Fruit fly (Drosophila melanogaster): Measurements from ENCODE around the gene Glut3.
A peak's percentile ranks its signal among the peaks of the same experiment; 100 is the strongest.

The Glut3 gene

DNA sequence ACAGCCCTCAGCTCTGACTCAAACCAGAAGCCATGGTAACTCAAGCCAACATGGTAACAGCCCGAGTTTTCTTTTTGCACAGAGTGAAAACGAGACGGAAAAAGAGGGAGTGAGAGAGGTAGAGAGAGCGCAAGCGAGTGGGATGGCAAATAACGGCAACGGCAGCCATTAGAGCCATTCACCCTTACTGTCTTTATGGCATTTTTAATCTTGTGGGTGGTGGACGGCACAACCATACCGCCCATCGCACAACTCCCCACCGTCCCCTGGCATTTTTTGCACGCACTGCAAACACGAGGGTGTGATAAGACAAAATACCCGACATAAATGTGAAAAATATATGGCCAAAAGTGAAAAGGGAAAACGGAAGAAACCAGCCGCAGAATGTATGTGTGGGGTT is 27.6 kb downstream of the Glut3 start:
- TF ChIP-seq usp (GFP tag; optimal IDR thresholded peaks at IDR 0.05) (no peak), EcR (GFP tag; optimal IDR thresholded peaks at IDR 0.05) (no peak), psq (optimal IDR thresholded peaks at IDR 0.05) (no peak)

DNA sequence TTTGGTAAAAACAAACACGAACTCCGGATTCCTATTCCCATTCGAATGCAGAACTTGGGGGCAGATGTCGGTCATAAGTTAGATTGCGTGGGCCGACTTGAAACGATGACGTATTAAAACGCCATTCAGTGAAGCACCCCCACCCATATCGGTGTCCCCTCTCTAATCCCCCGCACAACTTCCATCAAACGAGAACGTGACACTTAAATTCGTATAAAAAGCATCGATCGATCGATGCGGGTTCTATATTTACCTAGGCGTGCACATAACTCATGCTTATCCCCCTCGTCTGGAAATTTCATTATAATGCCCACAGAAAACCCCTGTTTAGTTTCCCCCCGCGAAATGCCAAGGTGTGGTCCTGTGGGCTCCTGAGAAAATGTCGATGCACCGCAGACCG is 29.4 kb downstream of the Glut3 start:
- no peak for TF ChIP-seq psq (optimal IDR thresholded peaks at IDR 0.05)
- no peak for TF ChIP-seq Dll (optimal IDR thresholded peaks at IDR 0.05)
- no peak for TF ChIP-seq pan (optimal IDR thresholded peaks at IDR 0.05)
- TF ChIP-seq EcR (GFP tag; optimal IDR thresholded peaks at IDR 0.05), result no peak
- no peak for TF ChIP-seq CG8478 (optimal IDR thresholded peaks at IDR 0.05)
- TF ChIP-seq usp (GFP tag; optimal IDR thresholded peaks at IDR 0.05), result no peak

- no peak for TF ChIP-seq usp (GFP tag; optimal IDR thresholded peaks at IDR 0.05)
- TF ChIP-seq EcR (GFP tag; optimal IDR thresholded peaks at IDR 0.05), result no peak
- TF ChIP-seq Dll (optimal IDR thresholded peaks at IDR 0.05), result no peak
- no peak for TF ChIP-seq psq (optimal IDR thresholded peaks at IDR 0.05)
- TF ChIP-seq pan (optimal IDR thresholded peaks at IDR 0.05), result no peak
- no peak for TF ChIP-seq CG8478 (optimal IDR thresholded peaks at IDR 0.05)
Measured at dm6 chr3R:16819451-16820129, 31.5 kb downstream of the Glut3 start.

DNA sequence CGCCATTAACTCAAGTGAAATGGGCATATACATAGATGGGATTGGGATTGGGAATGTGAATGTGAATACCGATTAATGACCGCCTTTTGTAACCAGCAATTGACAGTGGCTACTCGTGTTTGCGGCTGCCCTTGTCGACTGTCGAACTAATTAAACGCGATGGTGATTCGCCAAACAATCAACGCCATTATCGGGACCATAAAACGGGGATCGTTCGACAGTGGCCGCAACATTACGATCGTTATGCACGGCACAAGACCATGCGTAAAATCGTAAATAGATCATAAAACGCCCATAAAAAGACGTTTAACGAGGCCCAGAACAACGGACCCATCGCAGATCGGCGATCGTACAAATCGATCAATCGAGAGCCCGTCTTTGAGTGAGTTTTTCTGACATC is 33.4 kb downstream of the Glut3 start:
- no peak for TF ChIP-seq EcR (GFP tag; optimal IDR thresholded peaks at IDR 0.05)
- no peak for TF ChIP-seq psq (optimal IDR thresholded peaks at IDR 0.05)
- TF ChIP-seq pan (optimal IDR thresholded peaks at IDR 0.05), result no peak

DNA sequence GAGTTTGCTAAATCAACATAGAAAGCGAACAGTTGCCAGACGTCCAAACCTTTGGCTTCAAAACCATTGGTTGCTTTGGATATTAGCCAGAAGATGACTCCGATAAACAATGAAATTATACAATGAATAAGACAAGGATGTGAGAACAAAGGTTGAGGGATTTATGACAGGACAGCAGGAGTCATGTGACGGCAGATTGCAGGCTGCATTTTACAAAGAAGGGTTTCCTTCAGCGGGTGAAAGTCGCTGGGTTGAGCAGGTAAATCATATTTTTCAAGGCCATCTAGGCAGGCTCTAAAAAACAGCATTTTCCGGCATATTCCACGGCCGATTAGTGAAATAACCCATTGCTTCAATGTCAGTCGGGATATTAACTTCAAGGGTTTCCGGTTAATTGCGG is 33.9 kb downstream of the Glut3 start:
- TF ChIP-seq usp (GFP tag; optimal IDR thresholded peaks at IDR 0.05) (no peak), psq (optimal IDR thresholded peaks at IDR 0.05) (no peak), Dll (optimal IDR thresholded peaks at IDR 0.05) (no peak), pan (optimal IDR thresholded peaks at IDR 0.05) (no peak), CG8478 (optimal IDR thresholded peaks at IDR 0.05) (no peak), EcR (GFP tag; optimal IDR thresholded peaks at IDR 0.05) (no peak)

dm6 chr3R:16826246-16826816 is 38.2 kb downstream of the Glut3 start:
- TF ChIP-seq EcR (GFP tag; optimal IDR thresholded peaks at IDR 0.05), result no peak
- no peak for TF ChIP-seq pan (optimal IDR thresholded peaks at IDR 0.05)
- no peak for TF ChIP-seq psq (optimal IDR thresholded peaks at IDR 0.05)
- no peak for TF ChIP-seq CG8478 (optimal IDR thresholded peaks at IDR 0.05)
- TF ChIP-seq usp (GFP tag; optimal IDR thresholded peaks at IDR 0.05), result no peak
- TF ChIP-seq Dll (optimal IDR thresholded peaks at IDR 0.05), result no peak

- no peak for TF ChIP-seq pan (optimal IDR thresholded peaks at IDR 0.05)
Measured at dm6 chr3R:16827124-16827523, 39.0 kb downstream of the Glut3 start.

DNA sequence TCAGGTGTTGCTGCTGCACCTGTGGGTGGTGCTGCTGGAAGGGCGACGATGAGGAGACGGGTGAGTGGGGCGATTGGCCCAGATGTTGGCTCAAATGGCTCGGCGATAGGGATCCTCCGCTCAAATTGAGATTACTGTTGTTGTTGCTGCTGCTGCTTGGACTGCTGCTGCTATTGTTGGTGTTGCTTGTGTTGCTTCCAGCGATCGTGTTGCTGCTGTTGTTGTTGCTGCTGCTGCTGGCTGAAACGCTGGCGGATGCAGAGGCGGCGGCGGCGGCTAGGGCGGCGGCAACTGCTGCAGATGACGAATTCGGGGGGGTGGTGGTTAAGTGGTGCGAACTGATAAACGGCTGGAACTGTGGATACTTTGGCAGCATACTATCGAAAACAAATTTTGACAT is 39.5 kb downstream of the Glut3 start:
- TF ChIP-seq psq (optimal IDR thresholded peaks at IDR 0.05) (no peak), Dll (optimal IDR thresholded peaks at IDR 0.05) (no peak), CG8478 (optimal IDR thresholded peaks at IDR 0.05) (no peak), EcR (GFP tag; optimal IDR thresholded peaks at IDR 0.05) (no peak), usp (GFP tag; optimal IDR thresholded peaks at IDR 0.05) (no peak), pan (optimal IDR thresholded peaks at IDR 0.05) (no peak)

DNA sequence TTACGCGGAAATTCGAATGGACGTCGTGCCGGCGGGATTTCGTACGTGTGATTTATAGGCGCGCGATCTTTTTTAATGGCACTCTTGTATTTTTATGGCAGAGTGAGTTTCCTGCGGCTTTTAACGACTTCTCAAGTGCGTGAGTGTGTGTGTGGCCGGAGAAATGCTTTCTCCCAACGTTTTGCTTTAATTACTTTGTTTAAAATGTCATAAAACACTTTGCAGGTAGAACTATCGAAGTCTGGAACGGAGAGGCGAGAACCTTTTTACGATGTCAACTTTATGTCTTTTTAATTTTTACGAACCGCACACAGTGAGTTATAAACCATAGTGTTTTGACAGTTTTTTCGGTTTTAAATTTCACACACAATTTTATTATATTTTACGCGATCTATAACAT is 41.0 kb downstream of the Glut3 start:
- no peak for TF ChIP-seq psq (optimal IDR thresholded peaks at IDR 0.05)
- TF ChIP-seq CG8478 (optimal IDR thresholded peaks at IDR 0.05), result no peak
- no peak for TF ChIP-seq pan (optimal IDR thresholded peaks at IDR 0.05)
- no peak for TF ChIP-seq Dll (optimal IDR thresholded peaks at IDR 0.05)
- no peak for TF ChIP-seq EcR (GFP tag; optimal IDR thresholded peaks at IDR 0.05)
- TF ChIP-seq usp (GFP tag; optimal IDR thresholded peaks at IDR 0.05), result no peak

DNA sequence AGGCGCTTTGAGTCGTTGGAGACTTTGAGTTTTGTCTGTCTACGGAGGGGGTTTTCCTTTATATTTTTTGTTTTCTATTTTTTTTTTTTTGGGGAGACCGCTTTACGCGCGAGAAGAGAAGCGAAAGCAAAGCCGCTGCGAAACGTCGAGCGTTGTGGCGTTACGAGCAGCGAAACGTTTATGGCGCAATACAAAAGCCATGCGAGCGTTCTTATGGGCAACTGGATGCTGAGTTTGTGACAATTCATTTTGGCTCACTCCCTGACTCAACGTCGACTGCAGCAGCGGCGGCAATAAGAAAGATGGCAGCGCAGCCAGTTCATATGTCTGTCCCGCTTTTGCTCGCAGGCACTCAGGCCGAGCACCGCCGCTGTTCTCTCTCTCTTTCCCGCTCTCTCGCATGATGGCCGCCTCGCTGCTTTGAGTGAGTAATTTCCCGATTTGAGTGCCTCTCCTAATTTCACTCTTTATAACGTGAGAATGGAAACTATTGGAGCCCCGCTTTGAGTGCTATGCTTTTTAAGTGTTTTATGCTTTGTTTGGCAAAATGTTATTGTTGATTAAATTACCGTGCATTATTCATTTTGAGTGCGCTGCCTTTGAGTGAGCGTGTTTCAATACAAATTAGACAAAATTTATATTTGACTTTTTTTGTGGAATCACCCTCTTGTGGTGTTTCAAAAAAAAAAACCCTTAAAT is 41.9 kb downstream of the Glut3 start, which contains the start of gene abd-A:
TSS of gene abd-A (minus strand) at position 191 of the 699 bp plus-strand sequence.
- TF ChIP-seq CG8478 (optimal IDR thresholded peaks at IDR 0.05), result peak; percentile 42
- TF ChIP-seq usp (GFP tag; optimal IDR thresholded peaks at IDR 0.05), result no peak

dm6 chr3R:16831924-16832323 is 43.8 kb downstream of the Glut3 start:
- TF ChIP-seq psq (optimal IDR thresholded peaks at IDR 0.05) (no peak), Dll (optimal IDR thresholded peaks at IDR 0.05) (no peak), pan (optimal IDR thresholded peaks at IDR 0.05) (no peak)

dm6 chr3R:16833022-16833421 is 44.9 kb downstream of the Glut3 start:
- no peak for TF ChIP-seq usp (GFP tag; optimal IDR thresholded peaks at IDR 0.05)
- TF ChIP-seq CG8478 (optimal IDR thresholded peaks at IDR 0.05), result no peak
- no peak for TF ChIP-seq psq (optimal IDR thresholded peaks at IDR 0.05)
- no peak for TF ChIP-seq Dll (optimal IDR thresholded peaks at IDR 0.05)
- TF ChIP-seq pan (optimal IDR thresholded peaks at IDR 0.05), result no peak
- TF ChIP-seq EcR (GFP tag; optimal IDR thresholded peaks at IDR 0.05), result no peak
